Fruit fly (Drosophila melanogaster): ENCODE measurements around the gene RpL3.

The RpL3 gene

dm6 chr3R:11196648-11197388 lies 24.9 kb upstream of the RpL3 start (continued):
- TF ChIP-seq dm (GFP tag; optimal IDR thresholded peaks at IDR 0.05) (peak; percentile 82), CG18262 (tag; optimal IDR thresholded peaks at IDR 0.05) (peak; percentile 96), CG17802 (tag; optimal IDR thresholded peaks at IDR 0.05) (peak; percentile 88), al (GFP tag; IDR thresholded peaks at IDR 0.05) (peak; percentile 99), aop (GFP tag; IDR thresholded peaks at IDR 0.05) (no peak), CG17359 (tag; optimal IDR thresholded peaks at IDR 0.05) (peak; percentile 99), CG12219 (GFP tag; optimal IDR thresholded peaks at IDR 0.05) (peak; percentile 92)

dm6 chr3R:11197389-11197716 lies 24.3 kb upstream of the RpL3 start, which contains the start of gene cu:
cu (plus strand) TSS chr3R:11197592.
- TF ChIP-seq CG11398 (GFP tag; optimal IDR thresholded peaks at IDR 0.05) (peak; percentile 71), gcm2 (GFP tag; optimal IDR thresholded peaks at IDR 0.05) (peak; percentile 50), Dfd (GFP tag; optimal IDR thresholded peaks at IDR 0.05) (peak in 1 of 2 experiments; percentile 28), h (optimal IDR thresholded peaks at IDR 0.05) (no peak), nerfin-2 (GFP tag; IDR thresholded peaks at IDR 0.05; ENCODE audit: partially characterized antibody) (no peak), Optix (GFP tag; IDR thresholded peaks at IDR 0.05) (peak; percentile 85; the same call in 2 of the 3 replicates), mam (GFP tag; optimal IDR thresholded peaks at IDR 0.05) (peak; percentile 90), lola (GFP tag; optimal IDR thresholded peaks at IDR 0.05) (peak in 1 of 3 experiments; percentile 26), CG6689 (GFP tag; IDR thresholded peaks at IDR 0.05) (no peak), ab (GFP tag; optimal IDR thresholded peaks at IDR 0.05) (peak; percentile 76), Bgb (GFP tag; IDR thresholded peaks at IDR 0.05; ENCODE audit: partially characterized antibody) (peak; percentile 26; the same call in 1 of the 2 replicates), nau (GFP tag; optimal IDR thresholded peaks at IDR 0.05) (no peak), D19A (tag; optimal IDR thresholded peaks at IDR 0.05) (no peak), Chrac-16 (GFP tag; optimal IDR thresholded peaks at IDR 0.05) (no peak), fu2 (GFP tag; optimal IDR thresholded peaks at IDR 0.05) (no peak), pb (GFP tag; optimal IDR thresholded peaks at IDR 0.05) (no peak), CG3065 (GFP tag; optimal IDR thresholded peaks at IDR 0.05) (no peak), CG15011 (GFP tag; optimal IDR thresholded peaks at IDR 0.05) (no peak), CG8944 (GFP tag; optimal IDR thresholded peaks at IDR 0.05) (no peak), hkb (optimal IDR thresholded peaks at IDR 0.05) (peak; percentile 33), hkb (GFP tag; IDR thresholded peaks at IDR 0.05) (no peak), Trl (optimal IDR thresholded peaks at IDR 0.05) (peak; percentile 54 to 58), Trl (GFP tag; optimal IDR thresholded peaks at IDR 0.05) (no peak), ato (GFP tag; IDR thresholded peaks at IDR 0.05; ENCODE audit: partially characterized antibody) (no peak), CG33213 (GFP tag; optimal IDR thresholded peaks at IDR 0.05) (peak; percentile 75), ash1 (GFP tag; optimal IDR thresholded peaks at IDR 0.05) (no peak), sr (GFP tag; IDR thresholded peaks at IDR 0.05) (peak; percentile 6), CG10209 (GFP tag; optimal IDR thresholded peaks at IDR 0.05) (no peak), bbx (GFP tag; IDR thresholded peaks at IDR 0.05; ENCODE audit: partially characterized antibody) (peak; percentile 13; the same call in 1 of the 2 replicates), aop (GFP tag; IDR thresholded peaks at IDR 0.05) (peak; percentile 49; the same call in 1 of the 2 replicates), CG2116 (GFP tag; optimal IDR thresholded peaks at IDR 0.05) (no peak), salm (tag; optimal IDR thresholded peaks at IDR 0.05) (no peak), CG31441 (GFP tag; IDR thresholded peaks at IDR 0.05) (peak; percentile 44; the same call in 1 of the 2 replicates)

- TF ChIP-seq CG6175 (GFP tag; IDR thresholded peaks at IDR 0.05) (0 out of 3 replicates have a peak, but pooled peaks have one; percentile 23), MTF-1 (GFP tag; optimal IDR thresholded peaks at IDR 0.05; ENCODE audit: borderline replicate concordance) (peak; percentile 4), br (optimal IDR thresholded peaks at IDR 0.05) (no peak), ash1 (GFP tag; optimal IDR thresholded peaks at IDR 0.05) (no peak), NFAT (GFP tag; IDR thresholded peaks at IDR 0.05) (peak; percentile 60; the same call in 1 of the 2 replicates), CG12236 (GFP tag; optimal IDR thresholded peaks at IDR 0.05) (no peak), unc-4 (GFP tag; IDR thresholded peaks at IDR 0.05; ENCODE audit: partially characterized antibody) (no peak), run (tag; optimal IDR thresholded peaks at IDR 0.05) (peak; percentile 53), bab2 (GFP tag; optimal IDR thresholded peaks at IDR 0.05) (no peak), Ssrp (tag; optimal IDR thresholded peaks at IDR 0.05) (no peak), CG3163 (GFP tag; optimal IDR thresholded peaks at IDR 0.05) (peak; percentile 43), CG18262 (tag; optimal IDR thresholded peaks at IDR 0.05) (peak; percentile 92), CG32532 (GFP tag; IDR thresholded peaks at IDR 0.05) (peak; percentile 54)
Measured at dm6 chr3R:11198062-11198472, 23.6 kb upstream of the RpL3 start.
